Worm (Caenorhabditis elegans): ENCODE data around the gene srh-272.

The srh-272 gene

ce11 chrV:2848290-2848937, 14.7 kb upstream of the srh-272 start, which contains the start of gene srj-49:
Gene srj-49 (minus strand): TSS chrV:2848340.
- no peak for TF ChIP-seq ztf-6 (GFP tag; IDR thresholded peaks at IDR 0.05)
- TF ChIP-seq egl-44 (GFP tag; IDR thresholded peaks at IDR 0.05) = no peak
- TF ChIP-seq ztf-25 (GFP tag; IDR thresholded peaks at IDR 0.05) = no peak
- no peak for TF ChIP-seq aptf-2 (GFP tag; conservative IDR thresholded peaks at IDR 0.05)
- TF ChIP-seq F57A8.1 (GFP tag; optimal IDR thresholded peaks at IDR 0.05) = no peak
- no peak for TF ChIP-seq athp-1 (tag; optimal IDR thresholded peaks at IDR 0.05)
- TF ChIP-seq repo-1 (tag; optimal IDR thresholded peaks at IDR 0.05) = no peak
- no peak for TF ChIP-seq ama-1 (optimal IDR thresholded peaks at IDR 0.05)
- TF ChIP-seq ama-1 (GFP tag; optimal IDR thresholded peaks at IDR 0.05) = no peak
- TF ChIP-seq unc-62 (GFP tag; optimal IDR thresholded peaks at IDR 0.05) = no peak
- TF ChIP-seq Y56A3A.18 (GFP tag; IDR thresholded peaks at IDR 0.05) = no peak
- TF ChIP-seq cebp-1 (GFP tag; IDR thresholded peaks at IDR 0.05) = no peak
- TF ChIP-seq cebp-1 (tag; optimal IDR thresholded peaks at IDR 0.05) = no peak
- no peak for TF ChIP-seq lin-54 (GFP tag; optimal IDR thresholded peaks at IDR 0.05)
- TF ChIP-seq dpl-1 (GFP tag; optimal IDR thresholded peaks at IDR 0.05) = no peak

ce11 chrV:2849071-2849470, 14.1 kb upstream of the srh-272 start, which contains the start of gene ugt-53:
Gene ugt-53 (plus strand): TSS chrV:2849343.
- no peak for TF ChIP-seq attf-6 (GFP tag; IDR thresholded peaks at IDR 0.05)
- no peak for TF ChIP-seq pha-4 (tag; optimal IDR thresholded peaks at IDR 0.05)
- TF ChIP-seq nhr-80 (tag; optimal IDR thresholded peaks at IDR 0.05) = peak; percentile 48
- TF ChIP-seq Y79H2A.3 (GFP tag; conservative IDR thresholded peaks at IDR 0.05) = no peak
- no peak for TF ChIP-seq mxl-1 (tag; optimal IDR thresholded peaks at IDR 0.05)
- no peak for TF ChIP-seq B0336.3 (GFP tag; IDR thresholded peaks at IDR 0.05)

- TF ChIP-seq B0019.2 (GFP tag; conservative IDR thresholded peaks at IDR 0.05) (no peak), zim-3 (tag; optimal IDR thresholded peaks at IDR 0.05) (no peak), sdz-38 (tag; optimal IDR thresholded peaks at IDR 0.05) (no peak), madf-3 (GFP tag; IDR thresholded peaks at IDR 0.05) (no peak), athp-1 (tag; optimal IDR thresholded peaks at IDR 0.05) (no peak), snpc-3.4 (tag; optimal IDR thresholded peaks at IDR 0.05) (no peak), nhr-27 (tag; optimal IDR thresholded peaks at IDR 0.05) (no peak), F22D6.2 (tag; optimal IDR thresholded peaks at IDR 0.05) (no peak), attf-3 (GFP tag; conservative IDR thresholded peaks at IDR 0.05) (no peak), hsf-1 (GFP tag; IDR thresholded peaks at IDR 0.05) (no peak), ztf-3 (GFP tag; optimal IDR thresholded peaks at IDR 0.05) (no peak), lin-26 (GFP tag; IDR thresholded peaks at IDR 0.05) (no peak), Y53G8AR.9 (GFP tag; conservative IDR thresholded peaks at IDR 0.05) (no peak), rpc-1 (optimal IDR thresholded peaks at IDR 0.05) (no peak), rpc-1 (tag; optimal IDR thresholded peaks at IDR 0.05) (no peak), lin-54 (GFP tag; optimal IDR thresholded peaks at IDR 0.05) (no peak), rcor-1 (GFP tag; IDR thresholded peaks at IDR 0.05) (no peak)
Measured at ce11 chrV:2855473-2855872, 7.7 kb upstream of the srh-272 start, which contains the start of gene srj-57. Gene srj-57 (minus strand): TSS chrV:2855573.

- no peak for TF ChIP-seq dox-1 (GFP tag; IDR thresholded peaks at IDR 0.05)
- no peak for TF ChIP-seq tbx-9 (tag; optimal IDR thresholded peaks at IDR 0.05; ENCODE audit: borderline replicate concordance)
- no peak for TF ChIP-seq hrde-1 (tag; optimal IDR thresholded peaks at IDR 0.05; ENCODE audit: borderline replicate concordance)
- no peak for TF ChIP-seq Y67H2A.10 (GFP tag; conservative IDR thresholded peaks at IDR 0.05)
- no peak for TF ChIP-seq ekl-4 (GFP tag; IDR thresholded peaks at IDR 0.05)
- TF ChIP-seq ztf-3 (GFP tag; optimal IDR thresholded peaks at IDR 0.05) = no peak
- no peak for TF ChIP-seq attf-5 (GFP tag; optimal IDR thresholded peaks at IDR 0.05)
- no peak for TF ChIP-seq die-1 (tag; optimal IDR thresholded peaks at IDR 0.05)
- TF ChIP-seq C17E4.6 (GFP tag; IDR thresholded peaks at IDR 0.05) = no peak
- TF ChIP-seq B0261.1 (tag; optimal IDR thresholded peaks at IDR 0.05) = no peak
- TF ChIP-seq sea-2 (GFP tag; IDR thresholded peaks at IDR 0.05) = no peak
- no peak for TF ChIP-seq lir-1 (GFP tag; conservative IDR thresholded peaks at IDR 0.05)
- no peak for TF ChIP-seq B0336.3 (GFP tag; IDR thresholded peaks at IDR 0.05)
- TF ChIP-seq fkh-3 (tag; optimal IDR thresholded peaks at IDR 0.05) = no peak
Measured at ce11 chrV:2857842-2858241, 5.3 kb upstream of the srh-272 start, which contains the start of gene srj-55. Gene srj-55 (minus strand): TSS chrV:2857942.
